Fruit fly (Drosophila melanogaster): Measurements from ENCODE around the gene Obp19c.
"Not testable (repeated sequence)": the region's sequence is repeated elsewhere in the genome, so short reads cannot be mapped to it uniquely, and the experiment has no call there.

Obp19c gene

dm6 chrX:20447865-20448584 lies 29.3 kb upstream of the Obp19c start:
- TF ChIP-seq CrebA (GFP tag; optimal IDR thresholded peaks at IDR 0.05; ENCODE audit: borderline replicate concordance) (no peak), OdsH (GFP tag; optimal IDR thresholded peaks at IDR 0.05) (no peak), Sp1 (GFP tag; optimal IDR thresholded peaks at IDR 0.05) (no peak), Abd-B (GFP tag; optimal IDR thresholded peaks at IDR 0.05) (no peak), CG9705 (GFP tag; optimal IDR thresholded peaks at IDR 0.05) (no peak), Hr83 (GFP tag; optimal IDR thresholded peaks at IDR 0.05; ENCODE audit: poor library complexity, severe bottlenecking) (no peak), N (GFP tag; optimal IDR thresholded peaks at IDR 0.05) (no peak), CG32264 (GFP tag; optimal IDR thresholded peaks at IDR 0.05) (no peak), sv (GFP tag; optimal IDR thresholded peaks at IDR 0.05) (no peak), Hr78 (GFP tag; optimal IDR thresholded peaks at IDR 0.05) (no peak), psq (GFP tag; optimal IDR thresholded peaks at IDR 0.05) (no peak), jim (GFP tag; optimal IDR thresholded peaks at IDR 0.05) (no peak), Rel (GFP tag; optimal IDR thresholded peaks at IDR 0.05) (no peak), Rel (tag; optimal IDR thresholded peaks at IDR 0.05) (no peak)

dm6 chrX:20446071-20446470 lies 27.3 kb upstream of the Obp19c start, which contains the start of gene CG42578:
CG42578 (plus strand) TSS chrX:20446371.
- TF ChIP-seq Abd-B, Dfd, Jra (GFP tag; optimal IDR thresholded peaks at IDR 0.05): not testable (repeated sequence)

dm6 chrX:20436866-20437265 lies 18.1 kb upstream of the Obp19c start:
- TF ChIP-seq CG32264 (GFP tag; optimal IDR thresholded peaks at IDR 0.05): no peak
- no peak for TF ChIP-seq brk (GFP tag; optimal IDR thresholded peaks at IDR 0.05)
- TF ChIP-seq CG9705 (GFP tag; optimal IDR thresholded peaks at IDR 0.05): no peak
- no peak for TF ChIP-seq ey (GFP tag; optimal IDR thresholded peaks at IDR 0.05)
- no peak for TF ChIP-seq Jra (GFP tag; optimal IDR thresholded peaks at IDR 0.05)
- no peak for TF ChIP-seq OdsH (GFP tag; optimal IDR thresholded peaks at IDR 0.05)
- no peak for TF ChIP-seq fru (GFP tag; optimal IDR thresholded peaks at IDR 0.05)
- no peak for TF ChIP-seq Hnf4 (GFP tag; optimal IDR thresholded peaks at IDR 0.05)
- no peak for TF ChIP-seq Hr83 (GFP tag; optimal IDR thresholded peaks at IDR 0.05; ENCODE audit: poor library complexity, severe bottlenecking)

- TF ChIP-seq ey (GFP tag; optimal IDR thresholded peaks at IDR 0.05) (no peak), h (GFP tag; optimal IDR thresholded peaks at IDR 0.05) (no peak), OdsH (GFP tag; optimal IDR thresholded peaks at IDR 0.05) (no peak), Jra (GFP tag; optimal IDR thresholded peaks at IDR 0.05) (no peak), Sp1 (GFP tag; optimal IDR thresholded peaks at IDR 0.05) (no peak), rgr (GFP tag; optimal IDR thresholded peaks at IDR 0.05) (no peak), dmrt93B (GFP tag; optimal IDR thresholded peaks at IDR 0.05) (no peak), CrebA (GFP tag; optimal IDR thresholded peaks at IDR 0.05; ENCODE audit: borderline replicate concordance) (no peak), fru (GFP tag; optimal IDR thresholded peaks at IDR 0.05) (no peak), Abd-B (GFP tag; optimal IDR thresholded peaks at IDR 0.05) (no peak), dl (GFP tag; optimal IDR thresholded peaks at IDR 0.05; ENCODE audit: insufficient read depth in 1 of 2, partially characterized antibody in 2 of 2) (no peak)
These were observed 15.8 kb upstream of the Obp19c start for dm6 chrX:20434534-20434933.

dm6 chrX:20433345-20434332 lies 14.9 kb upstream of the Obp19c start, which contains the start of gene CG1695:
CG1695 (plus strand) TSS chrX:20433950.
- TF ChIP-seq Dfd (GFP tag; optimal IDR thresholded peaks at IDR 0.05) (no peak), woc (GFP tag; optimal IDR thresholded peaks at IDR 0.05) (peak; percentile 10), N (GFP tag; optimal IDR thresholded peaks at IDR 0.05) (peak; percentile 26), HLH106 (tag; optimal IDR thresholded peaks at IDR 0.05) (peak; percentile 35)
